Fruit fly (Drosophila melanogaster) whole organism, wandering third instar larva: Measurements from ENCODE around the gene grnd.
A peak's percentile ranks its signal among the peaks of the same experiment; 100 is the strongest.

Source experiments
- Abd-B ChIP-seq: fragments of >200 bp; optimal IDR thresholded peaks from 2 replicates; lab custom pipeline; 2017; ENCODE audit warnings: missing biosample characterization, missing genetic modification characterization
- CG32264 ChIP-seq: fragments of 200-800 bp; sonication (Bioruptor generic); optimal IDR thresholded peaks from 2 replicates; lab custom pipeline; 2016; ENCODE audit warnings: missing biosample characterization, missing genetic modification characterization
- CG9705 ChIP-seq: fragments of 200-800 bp; sonication (Bioruptor generic); optimal IDR thresholded peaks from 2 replicates; lab custom pipeline; 2018; ENCODE audit warnings: missing biosample characterization, mild to moderate bottlenecking, missing genetic modification characterization
- CrebA ChIP-seq: fragments of 200-800 bp; sonication (Bioruptor generic); optimal IDR thresholded peaks from 2 replicates; lab custom pipeline; 2016; ENCODE audit warnings: missing biosample characterization, mild to moderate bottlenecking, missing genetic modification characterization, borderline replicate concordance
- Dfd ChIP-seq: fragments of >200 bp; optimal IDR thresholded peaks from 2 replicates; lab custom pipeline; 2017; ENCODE audit warnings: missing biosample characterization, missing genetic modification characterization
- Dif ChIP-seq: fragments of 200-275, 200-300 bp; sonication (Bioruptor generic); optimal IDR thresholded peaks from 2 replicates; lab custom pipeline; 2018; ENCODE audit warnings: missing biosample characterization, missing genetic modification characterization; ENCODE audit not compliant: partially characterized antibody
- GATAd ChIP-seq: sonication (Bioruptor generic); optimal IDR thresholded peaks from 2 replicates; lab custom pipeline; 2016; ENCODE audit warnings: missing biosample characterization, missing genetic modification characterization
- HLH106 ChIP-seq: fragments of 200-800 bp; optimal IDR thresholded peaks from 3 replicates; lab custom pipeline; 2019; ENCODE audit warnings: missing biosample characterization, mild to moderate bottlenecking, missing genetic modification characterization, moderate library complexity
- Hnf4 ChIP-seq: fragments of 200-800 bp; sonication (Bioruptor generic); optimal IDR thresholded peaks from 2 replicates; lab custom pipeline; 2016; ENCODE audit warnings: missing biosample characterization, mild to moderate bottlenecking, missing genetic modification characterization
- Hr78 ChIP-seq: fragments of >200 bp; optimal IDR thresholded peaks from 2 replicates; lab custom pipeline; 2017; ENCODE audit warnings: missing biosample characterization, missing genetic modification characterization
- Hr83 ChIP-seq: fragments of 200-300 bp; sonication (Bioruptor generic); optimal IDR thresholded peaks from 2 replicates; lab custom pipeline; 2016; ENCODE audit warnings: missing biosample characterization, mild to moderate bottlenecking, missing genetic modification characterization, moderate library complexity; ENCODE audit not compliant: poor library complexity, severe bottlenecking
- Jra ChIP-seq: sonication (Bioruptor generic); optimal IDR thresholded peaks from 2 replicates; lab custom pipeline; 2016; ENCODE audit warnings: missing biosample characterization, missing genetic modification characterization
- Mio ChIP-seq: sonication (Bioruptor generic); optimal IDR thresholded peaks from 2 replicates; lab custom pipeline; 2016; ENCODE audit warnings: missing biosample characterization, missing genetic modification characterization
- Myc ChIP-seq: fragments of >200 bp; optimal IDR thresholded peaks from 2 replicates; lab custom pipeline; 2017
- N ChIP-seq: fragments of >200 bp; optimal IDR thresholded peaks from 2 replicates; lab custom pipeline; 2018; ENCODE audit warnings: missing biosample characterization, missing external identifiers, missing genetic modification characterization
- OdsH ChIP-seq: fragments of 200-800 bp; sonication (Bioruptor generic); optimal IDR thresholded peaks from 2 replicates; lab custom pipeline; 2016; ENCODE audit warnings: missing biosample characterization, mild to moderate bottlenecking, missing genetic modification characterization
- Rel ChIP-seq, 2 experiments: fragments of 200-800 bp; sonication (Bioruptor generic) in 1 of 2; optimal IDR thresholded peaks; 2 replicates in 1 of 2; 3 replicates in 1 of 2; lab custom pipeline; 2016 to 2019; ENCODE audit warnings: mild to moderate bottlenecking in 2 of 2, missing biosample characterization in 2 of 2, missing genetic modification characterization in 2 of 2, moderate library complexity in 1 of 2
- Sp1 ChIP-seq: fragments of 200-800 bp; sonication (Bioruptor generic); optimal IDR thresholded peaks from 3 replicates; lab custom pipeline; 2019; ENCODE audit warnings: missing biosample characterization, mild to moderate bottlenecking, missing genetic modification characterization, moderate library complexity
- Vsx2 ChIP-seq: fragments of 200-300, 225-300 bp; sonication (Bioruptor generic); optimal IDR thresholded peaks from 2 replicates; lab custom pipeline; 2018; ENCODE audit warnings: missing biosample characterization, missing genetic modification characterization; ENCODE audit not compliant: partially characterized antibody
- br ChIP-seq: fragments of 200-800 bp; sonication (Bioruptor generic); optimal IDR thresholded peaks from 2 replicates; lab custom pipeline; 2016; ENCODE audit warnings: missing biosample characterization, missing genetic modification characterization
- brk ChIP-seq: fragments of 200-800 bp; sonication (Bioruptor generic); optimal IDR thresholded peaks from 2 replicates; lab custom pipeline; 2016; ENCODE audit warnings: missing biosample characterization, mild to moderate bottlenecking, missing genetic modification characterization
- dl ChIP-seq, 2 experiments: fragments of 175-275, 200-275 bp in 1 of 2; fragments of 200-275 bp in 1 of 2; sonication (Bioruptor generic); optimal IDR thresholded peaks; lab custom pipeline; 2018; ENCODE audit warnings: mild to moderate bottlenecking in 2 of 2, missing biosample characterization in 2 of 2, missing genetic modification characterization in 2 of 2, moderate library complexity in 2 of 2; ENCODE audit not compliant: partially characterized antibody in 2 of 2, insufficient read depth in 1 of 2
- dmrt93B ChIP-seq: fragments of 200-800 bp; sonication (Bioruptor generic); optimal IDR thresholded peaks from 2 replicates; lab custom pipeline; 2018; ENCODE audit warnings: missing biosample characterization, mild to moderate bottlenecking, missing genetic modification characterization
- dsf ChIP-seq: sonication (Bioruptor generic); optimal IDR thresholded peaks from 2 replicates; lab custom pipeline; 2016; ENCODE audit warnings: missing biosample characterization, missing genetic modification characterization, borderline replicate concordance
- ey ChIP-seq: fragments of 200-800 bp; sonication (Bioruptor generic); optimal IDR thresholded peaks from 2 replicates; lab custom pipeline; 2016; ENCODE audit warnings: missing biosample characterization, missing genetic modification characterization
- foxo ChIP-seq, 2 experiments: fragments of 200-800 bp; sonication (Bioruptor generic); optimal IDR thresholded peaks; 2 replicates in 1 of 2; 3 replicates in 1 of 2; lab custom pipeline; 2016 to 2017; ENCODE audit warnings: missing biosample characterization in 2 of 2, missing genetic modification characterization in 2 of 2
- fru ChIP-seq: fragments of 200-800 bp; sonication (Bioruptor generic); optimal IDR thresholded peaks from 3 replicates; lab custom pipeline; 2016; ENCODE audit warnings: missing biosample characterization, mild to moderate bottlenecking, missing genetic modification characterization
- h ChIP-seq: fragments of 200-800 bp; sonication (Bioruptor generic); optimal IDR thresholded peaks from 3 replicates; lab custom pipeline; 2016; ENCODE audit warnings: missing biosample characterization, mild to moderate bottlenecking, missing genetic modification characterization
- jim ChIP-seq: fragments of 175-275, 200-325 bp; sonication (Bioruptor generic); optimal IDR thresholded peaks from 2 replicates; lab custom pipeline; 2016; ENCODE audit warnings: missing biosample characterization, mild to moderate bottlenecking, missing genetic modification characterization
- lola ChIP-seq: fragments of >200 bp; optimal IDR thresholded peaks from 2 replicates; lab custom pipeline; 2017; ENCODE audit warnings: missing biosample characterization, missing genetic modification characterization
- pan ChIP-seq: fragments of >200 bp; optimal IDR thresholded peaks from 2 replicates; lab custom pipeline; 2017
- psq ChIP-seq: fragments of 200-800 bp; sonication (Bioruptor generic); optimal IDR thresholded peaks from 3 replicates; lab custom pipeline; 2017; ENCODE audit warnings: missing biosample characterization, mild to moderate bottlenecking, missing genetic modification characterization, moderate library complexity
- rgr ChIP-seq: fragments of 200-800 bp; sonication (Bioruptor generic); optimal IDR thresholded peaks from 3 replicates; lab custom pipeline; 2016; ENCODE audit warnings: missing biosample characterization, mild to moderate bottlenecking, missing genetic modification characterization
- sage ChIP-seq: fragments of 200-800 bp; sonication (Bioruptor generic); optimal IDR thresholded peaks from 2 replicates; lab custom pipeline; 2016; ENCODE audit warnings: missing biosample characterization, mild to moderate bottlenecking, missing genetic modification characterization
- sv ChIP-seq: fragments of 200-800 bp; sonication (Bioruptor generic); optimal IDR thresholded peaks from 3 replicates; lab custom pipeline; 2016; ENCODE audit warnings: missing biosample characterization, missing genetic modification characterization
- tai ChIP-seq: sonication (Bioruptor generic); optimal IDR thresholded peaks from 2 replicates; lab custom pipeline; 2016; ENCODE audit warnings: missing biosample characterization, missing genetic modification characterization
- usp ChIP-seq: fragments of >200 bp; optimal IDR thresholded peaks from 2 replicates; lab custom pipeline; 2017; ENCODE audit warnings: missing biosample characterization, missing genetic modification characterization
- woc ChIP-seq: sonication (Bioruptor generic); optimal IDR thresholded peaks from 2 replicates; lab custom pipeline; 2016; ENCODE audit warnings: missing biosample characterization, mild to moderate bottlenecking, missing genetic modification characterization

grnd gene

DNA sequence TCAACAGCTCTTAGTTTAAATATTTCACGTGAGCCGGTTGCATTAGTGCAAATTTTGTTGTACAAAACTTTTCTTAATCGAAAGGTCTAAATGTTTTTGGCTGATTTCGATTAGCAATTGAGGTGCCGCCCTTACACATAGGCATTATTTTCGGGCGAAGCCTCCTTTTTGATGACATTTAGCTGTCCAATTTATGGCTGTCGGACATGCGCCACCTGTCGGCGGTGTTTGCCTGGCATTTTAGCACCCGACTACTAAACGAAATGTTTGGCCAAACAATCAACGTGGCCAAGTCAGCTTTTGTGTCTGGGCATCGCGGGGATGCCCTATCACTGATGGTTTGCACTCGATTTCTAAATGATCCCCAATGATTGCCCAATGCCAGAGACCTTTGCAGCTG, 31.1 kb downstream of the grnd start:
- no peak for TF ChIP-seq brk (GFP tag; lab: Kevin White, UChicago)
- no peak for TF ChIP-seq Dfd (GFP tag; lab: Kevin White, UChicago)
- no peak for TF ChIP-seq OdsH (GFP tag; lab: Kevin White, UChicago)
- no peak for TF ChIP-seq N (GFP tag; lab: Kevin White, UChicago)
- TF ChIP-seq Myc (lab: Kevin White, UChicago): no peak
- no peak for TF ChIP-seq Sp1 (GFP tag; lab: Kevin White, UChicago)
- no peak for TF ChIP-seq psq (GFP tag; lab: Kevin White, UChicago)
- no peak for TF ChIP-seq Jra
- TF ChIP-seq usp (GFP tag; lab: Kevin White, UChicago): no peak
- no peak for TF ChIP-seq lola (GFP tag; lab: Kevin White, UChicago)

dm6 chr2L:18517002-18517635, 31.9 kb downstream of the grnd start, which contains the start of gene CG10211:
Gene CG10211, plus strand, starts transcription at chr2L:18517487.
- TF ChIP-seq Mio (GFP tag; lab: Kevin White, UChicago): no peak
- TF ChIP-seq tai (GFP tag; lab: Kevin White, UChicago): no peak
- peak; percentile 20 for TF ChIP-seq Sp1 (GFP tag; lab: Kevin White, UChicago)
- TF ChIP-seq fru (GFP tag; lab: Kevin White, UChicago): peak; percentile 60
- TF ChIP-seq dsf: no peak
- TF ChIP-seq dmrt93B (GFP tag; lab: Kevin White, UChicago): peak; percentile 10
- TF ChIP-seq brk (GFP tag; lab: Kevin White, UChicago): no peak
- no peak for TF ChIP-seq GATAd (GFP tag; lab: Kevin White, UChicago)
- peak; percentile 10 for TF ChIP-seq Hnf4 (GFP tag; lab: Kevin White, UChicago)
- no peak for TF ChIP-seq Myc (lab: Kevin White, UChicago)
- peak; percentile 34 for TF ChIP-seq ey (GFP tag; lab: Kevin White, UChicago)
- no peak for TF ChIP-seq CrebA (GFP tag; lab: Kevin White, UChicago)
- TF ChIP-seq Rel (GFP tag; optimal IDR thresholded peaks at IDR 0.05; lab: Kevin White, UChicago): no peak
- no peak for TF ChIP-seq Rel (tag; optimal IDR thresholded peaks at IDR 0.05; lab: Kevin White, UChicago)
- TF ChIP-seq psq (GFP tag; lab: Kevin White, UChicago): peak; percentile 50
- TF ChIP-seq foxo (GFP tag; optimal IDR thresholded peaks at IDR 0.05; lab: Kevin White, UChicago): peak in 1 of 2 experiments; percentile 38
- TF ChIP-seq usp (GFP tag; lab: Kevin White, UChicago): no peak
- TF ChIP-seq Dif: peak; percentile 75
- no peak for TF ChIP-seq jim (GFP tag; lab: Kevin White, UChicago)
- no peak for TF ChIP-seq Abd-B (GFP tag; lab: Kevin White, UChicago)
- no peak for TF ChIP-seq sv (GFP tag; lab: Kevin White, UChicago)
- TF ChIP-seq HLH106 (tag; lab: Kevin White, UChicago): peak; percentile 42
- peak; percentile 35 for TF ChIP-seq Vsx2 (GFP tag; lab: Kevin White, UChicago)
- no peak for TF ChIP-seq Dfd (GFP tag; lab: Kevin White, UChicago)
- TF ChIP-seq N (GFP tag; lab: Kevin White, UChicago): no peak
- peak; percentile 28 for TF ChIP-seq rgr (GFP tag; lab: Kevin White, UChicago)
- TF ChIP-seq br: peak; percentile 53
- TF ChIP-seq Jra: no peak
- peak; percentile 11 for TF ChIP-seq CG9705 (GFP tag; lab: Kevin White, UChicago)
- no peak for TF ChIP-seq pan
- TF ChIP-seq dl (GFP tag; optimal IDR thresholded peaks at IDR 0.05; lab: Kevin White, UChicago; ENCODE audit: insufficient read depth in 1 of 2, partially characterized antibody in 2 of 2): peak in 1 of 2 experiments; percentile 63
- TF ChIP-seq OdsH (GFP tag; lab: Kevin White, UChicago): peak; percentile 36
- peak; percentile 53 for TF ChIP-seq woc (GFP tag; lab: Kevin White, UChicago)
- no peak for TF ChIP-seq CG32264
- no peak for TF ChIP-seq Hr83 (GFP tag; lab: Kevin White, UChicago)
- TF ChIP-seq sage (GFP tag; lab: Kevin White, UChicago): no peak
- TF ChIP-seq h: peak; percentile 27
- TF ChIP-seq Hr78 (GFP tag; lab: Kevin White, UChicago): no peak
- TF ChIP-seq lola (GFP tag; lab: Kevin White, UChicago): no peak
